Worm (Caenorhabditis elegans): ENCODE measurements around the gene ZK686.6.
A peak's percentile ranks its signal among the peaks of the same experiment; 100 is the strongest.
"Not testable (repeated sequence)": the region's sequence is repeated elsewhere in the genome, so short reads cannot be mapped to it uniquely, and the experiment has no call there.

DNA sequence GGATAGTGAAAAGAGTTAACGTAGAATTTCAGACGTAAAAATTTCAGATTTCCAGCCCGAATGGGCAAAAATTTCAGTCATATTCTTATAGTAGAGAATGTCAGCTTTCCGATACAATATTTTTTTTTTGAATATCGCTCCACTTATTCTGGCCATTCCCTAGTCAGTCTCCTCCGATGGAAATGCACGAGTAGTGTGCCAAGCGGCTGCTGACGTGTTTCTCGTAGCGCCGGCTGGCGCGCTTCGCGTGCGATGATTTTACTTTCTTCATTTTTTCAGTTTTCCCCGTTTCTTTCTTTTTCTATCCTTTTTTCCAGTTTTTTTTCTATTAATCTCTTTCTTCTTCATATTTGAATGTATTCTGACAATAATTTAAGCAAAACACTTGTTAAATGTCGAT lies 1.8 kb downstream of the ZK686.6 start:
- not testable (repeated sequence) for TF ChIP-seq unc-39 (tag; optimal IDR thresholded peaks at IDR 0.05); elt-3 (tag; optimal IDR thresholded peaks at IDR 0.05); zip-8 (tag; optimal IDR thresholded peaks at IDR 0.05); ztf-11 (tag; optimal IDR thresholded peaks at IDR 0.05); nhr-76 (tag; optimal IDR thresholded peaks at IDR 0.05); nhr-28 (tag; optimal IDR thresholded peaks at IDR 0.05); unc-62 (GFP tag; optimal IDR thresholded peaks at IDR 0.05); nhr-12 (tag; optimal IDR thresholded peaks at IDR 0.05); nhr-237 (tag; optimal IDR thresholded peaks at IDR 0.05); M03D4.4 (tag; optimal IDR thresholded peaks at IDR 0.05); mep-1 (tag; optimal IDR thresholded peaks at IDR 0.05)
- peak; percentile 59 for TF ChIP-seq lin-13 (tag; optimal IDR thresholded peaks at IDR 0.05)
